Worm (Caenorhabditis elegans) whole organism, late embryonic: ENCODE measurements around the gene B0524.6.

Source experiments
- C08G9.2 ChIP-seq: sonication (generic microtip); optimal IDR thresholded peaks from 2 replicates; lab custom pipeline; 2016; ENCODE audit warnings: mild to moderate bottlenecking, missing genetic modification characterization, moderate library complexity, missing compliant biosample characterization
- K02D7.2 ChIP-seq: sonication (generic microtip); optimal IDR thresholded peaks from 2 replicates; lab custom pipeline; 2017; ENCODE audit warnings: mild to moderate bottlenecking, missing genetic modification characterization, missing compliant biosample characterization
- ahr-1 ChIP-seq: sonication (generic microtip); optimal IDR thresholded peaks from 2 replicates; lab custom pipeline; 2016; ENCODE audit warnings: missing genetic modification characterization, missing compliant biosample characterization
- ama-1 ChIP-seq: fragments of 150-350 bp; optimal IDR thresholded peaks from 2 replicates; lab custom pipeline; 2014
- ceh-14 ChIP-seq: sonication (generic microtip); optimal IDR thresholded peaks from 2 replicates; lab custom pipeline; 2016; ENCODE audit warnings: missing genotype, missing genetic modification characterization, missing compliant biosample characterization
- ceh-19 ChIP-seq: fragments of 200-800 bp; sonication (Bioruptor generic); optimal IDR thresholded peaks from 2 replicates; lab custom pipeline; 2018; ENCODE audit warnings: mild to moderate bottlenecking, missing genetic modification characterization, missing compliant biosample characterization
- ceh-2 ChIP-seq: sonication (generic microtip); optimal IDR thresholded peaks from 2 replicates; lab custom pipeline; 2016; ENCODE audit warnings: missing genotype, missing genetic modification characterization, missing compliant biosample characterization
- ceh-22 ChIP-seq: sonication (generic microtip); optimal IDR thresholded peaks from 2 replicates; lab custom pipeline; 2017; ENCODE audit warnings: missing biosample characterization, missing genetic modification characterization
- ceh-24 ChIP-seq: sonication (generic microtip); optimal IDR thresholded peaks from 2 replicates; lab custom pipeline; 2016; ENCODE audit warnings: mild to moderate bottlenecking, missing genetic modification characterization, missing compliant biosample characterization
- ceh-31 ChIP-seq: sonication (generic microtip); optimal IDR thresholded peaks from 2 replicates; lab custom pipeline; 2016; ENCODE audit warnings: missing genetic modification characterization, missing compliant biosample characterization
- ceh-48 ChIP-seq: sonication (generic microtip); optimal IDR thresholded peaks from 2 replicates; lab custom pipeline; 2016; ENCODE audit warnings: missing genetic modification characterization, inconsistent platforms, missing compliant biosample characterization
- dmd-4 ChIP-seq: sonication (generic microtip); optimal IDR thresholded peaks from 2 replicates; lab custom pipeline; 2016; ENCODE audit warnings: borderline replicate concordance, missing genetic modification characterization, missing compliant biosample characterization
- eyg-1 ChIP-seq: sonication (generic microtip); optimal IDR thresholded peaks from 2 replicates; lab custom pipeline; 2016; ENCODE audit warnings: missing genotype, missing genetic modification characterization, missing compliant biosample characterization
- fkh-6 ChIP-seq: sonication (generic microtip); optimal IDR thresholded peaks from 2 replicates; lab custom pipeline; 2016; ENCODE audit warnings: missing genetic modification characterization, missing compliant biosample characterization
- gmeb-2 ChIP-seq: sonication (generic microtip); optimal IDR thresholded peaks from 2 replicates; lab custom pipeline; 2016; ENCODE audit warnings: missing genetic modification characterization, inconsistent platforms, missing compliant biosample characterization
- hlh-15 ChIP-seq: sonication (generic microtip); optimal IDR thresholded peaks from 2 replicates; lab custom pipeline; 2016; ENCODE audit warnings: missing genetic modification characterization, missing compliant biosample characterization
- hlh-6 ChIP-seq: sonication (generic microtip); optimal IDR thresholded peaks from 2 replicates; lab custom pipeline; 2016; ENCODE audit warnings: missing genotype, missing genetic modification characterization, missing compliant biosample characterization
- mec-3 ChIP-seq: sonication (generic microtip); optimal IDR thresholded peaks from 2 replicates; lab custom pipeline; 2016; ENCODE audit warnings: borderline replicate concordance, missing genetic modification characterization, missing compliant biosample characterization
- nhr-11 ChIP-seq: fragments of 150-350 bp; optimal IDR thresholded peaks from 2 replicates; lab custom pipeline; 2014; ENCODE audit warnings: missing biosample characterization, missing genetic modification characterization
- nhr-232 ChIP-seq: sonication (generic microtip); optimal IDR thresholded peaks from 2 replicates; lab custom pipeline; 2016; ENCODE audit warnings: missing genetic modification characterization, missing compliant biosample characterization
- npax-4 ChIP-seq: sonication (generic microtip); optimal IDR thresholded peaks from 2 replicates; lab custom pipeline; 2016; ENCODE audit warnings: missing genetic modification characterization, missing compliant biosample characterization
- odd-2 ChIP-seq: sonication (generic microtip); optimal IDR thresholded peaks from 2 replicates; lab custom pipeline; 2017; ENCODE audit warnings: antibody characterized with exemption, mild to moderate bottlenecking, missing genetic modification characterization, missing compliant biosample characterization
- pax-1 ChIP-seq: fragments of 150-350 bp; optimal IDR thresholded peaks from 2 replicates; lab custom pipeline; 2014; ENCODE audit warnings: missing biosample characterization, missing genetic modification characterization
- pha-2 ChIP-seq: sonication (generic microtip); optimal IDR thresholded peaks from 2 replicates; lab custom pipeline; 2017; ENCODE audit warnings: mild to moderate bottlenecking, missing genetic modification characterization, missing compliant biosample characterization
- pqm-1 ChIP-seq: sonication (generic microtip); optimal IDR thresholded peaks from 2 replicates; lab custom pipeline; 2016; ENCODE audit warnings: missing genetic modification characterization, missing compliant biosample characterization
- pros-1 ChIP-seq: fragments of 150-350 bp; optimal IDR thresholded peaks from 2 replicates; lab custom pipeline; 2014; ENCODE audit warnings: missing biosample characterization, missing genetic modification reagents, missing genetic modification characterization
- rnt-1 ChIP-seq: sonication (generic microtip); optimal IDR thresholded peaks from 2 replicates; lab custom pipeline; 2016; ENCODE audit warnings: missing genetic modification characterization, missing compliant biosample characterization
- sox-2 ChIP-seq: fragments of 200-800 bp; sonication (Bioruptor generic); IDR thresholded peaks from 2 replicates; pipeline ENCODE4 v1.3.6; 2022; ENCODE audit warnings: missing genetic modification reagents, missing genetic modification characterization, missing compliant biosample characterization
- tbx-2 ChIP-seq: sonication (generic microtip); optimal IDR thresholded peaks from 2 replicates; lab custom pipeline; 2016; ENCODE audit warnings: missing genetic modification characterization, missing compliant biosample characterization
- tbx-7 ChIP-seq: sonication (generic microtip); optimal IDR thresholded peaks from 2 replicates; lab custom pipeline; 2016; ENCODE audit warnings: missing genotype, missing genetic modification characterization, missing compliant biosample characterization
- unc-3 ChIP-seq, 2 experiments: fragments of 200-800 bp in 1 of 2; sonication (Bioruptor generic) in 1 of 2; sonication (generic microtip) in 1 of 2; conservative IDR thresholded peaks in 1 of 2; optimal IDR thresholded peaks in 1 of 2; 2 replicates each; pipeline versions ENCODE4 v1.3.6 to Lab custom; 2016 to 2022; ENCODE audit warnings: missing compliant biosample characterization in 2 of 2, missing genetic modification characterization in 2 of 2, missing genetic modification reagents in 1 of 2
- unc-42 ChIP-seq: sonication (generic microtip); optimal IDR thresholded peaks from 2 replicates; lab custom pipeline; 2016; ENCODE audit warnings: missing genotype, missing genetic modification characterization, missing compliant biosample characterization
- zip-5 ChIP-seq: sonication (generic microtip); optimal IDR thresholded peaks from 2 replicates; lab custom pipeline; 2016; ENCODE audit warnings: missing genetic modification characterization, missing compliant biosample characterization

B0524.6 gene

DNA sequence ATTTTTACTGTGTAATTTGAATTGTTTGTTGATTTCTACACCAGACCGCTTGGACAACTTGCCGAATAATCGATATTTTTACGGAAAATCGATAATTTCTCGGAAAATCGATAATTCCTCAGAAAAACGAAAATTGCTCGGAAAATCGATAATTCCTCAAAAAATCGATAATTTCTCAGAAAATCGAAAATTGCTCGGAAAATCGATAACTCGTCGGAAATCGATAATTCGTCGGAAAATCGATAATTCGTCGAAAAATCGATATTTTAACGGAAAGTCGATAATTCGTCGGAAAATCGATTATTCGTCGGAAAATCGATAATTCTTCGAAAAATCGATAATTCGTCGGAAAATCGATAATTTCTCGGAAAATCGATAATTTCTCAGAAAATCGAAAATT, 13.3 kb downstream of the B0524.6 start:
- peak; percentile 80 for TF ChIP-seq ceh-48 (tag; lab: Kevin White, UChicago)

DNA sequence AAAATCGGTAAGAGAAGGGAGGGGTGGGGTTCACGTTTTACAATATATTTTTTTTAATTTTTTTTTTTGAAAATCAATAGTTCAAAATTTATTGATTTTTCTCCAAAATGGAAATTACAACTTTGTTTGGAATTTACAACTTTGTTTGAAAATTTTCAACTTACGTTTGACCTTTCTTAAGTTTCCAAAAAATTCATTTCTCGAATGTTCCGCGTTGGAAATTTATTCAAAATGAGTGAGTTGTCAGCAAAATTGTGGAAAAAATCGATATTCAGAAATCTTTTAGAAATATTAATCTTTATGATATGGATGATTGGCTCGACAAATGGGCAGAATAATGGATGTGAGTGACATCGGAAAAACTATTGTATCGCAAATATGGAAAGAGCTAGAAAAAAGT, 18.1 kb downstream of the B0524.6 start, which contains the start of gene B0524.3:
Gene B0524.3 (plus strand): TSS at position 301 of the 400 bp plus-strand sequence.
- no peak for TF ChIP-seq dmd-4 (tag; lab: Kevin White, UChicago)
- TF ChIP-seq ceh-31 = no peak
- no peak for TF ChIP-seq pax-1 (tag; lab: Kevin White, UChicago)
- TF ChIP-seq fkh-6 (tag; lab: Kevin White, UChicago) = no peak
- TF ChIP-seq hlh-15 (tag; lab: Kevin White, UChicago) = no peak
- no peak for TF ChIP-seq rnt-1 (tag; lab: Kevin White, UChicago)
- TF ChIP-seq mec-3 (tag; lab: Kevin White, UChicago) = no peak
- no peak for TF ChIP-seq ceh-14 (tag; lab: Kevin White, UChicago)
- TF ChIP-seq sox-2 (GFP tag; lab: Robert Waterston, UW) = no peak
- TF ChIP-seq nhr-232 (tag; lab: Kevin White, UChicago) = no peak
- TF ChIP-seq K02D7.2 (tag; lab: Kevin White, UChicago) = no peak
- no peak for TF ChIP-seq tbx-7 (tag; lab: Kevin White, UChicago)
- no peak for TF ChIP-seq zip-5 (tag; lab: Kevin White, UChicago)
- TF ChIP-seq pha-2 = no peak
- TF ChIP-seq unc-42 (tag; lab: Kevin White, UChicago) = no peak
- no peak for TF ChIP-seq pqm-1 (tag; lab: Kevin White, UChicago)
- no peak for TF ChIP-seq odd-2 (tag; lab: Kevin White, UChicago)
- no peak for TF ChIP-seq unc-3 (GFP tag; conservative IDR thresholded peaks at IDR 0.05; lab: Robert Waterston, UW)
- no peak for TF ChIP-seq unc-3 (tag; optimal IDR thresholded peaks at IDR 0.05; lab: Kevin White, UChicago)
- no peak for TF ChIP-seq eyg-1 (tag; lab: Kevin White, UChicago)

DNA sequence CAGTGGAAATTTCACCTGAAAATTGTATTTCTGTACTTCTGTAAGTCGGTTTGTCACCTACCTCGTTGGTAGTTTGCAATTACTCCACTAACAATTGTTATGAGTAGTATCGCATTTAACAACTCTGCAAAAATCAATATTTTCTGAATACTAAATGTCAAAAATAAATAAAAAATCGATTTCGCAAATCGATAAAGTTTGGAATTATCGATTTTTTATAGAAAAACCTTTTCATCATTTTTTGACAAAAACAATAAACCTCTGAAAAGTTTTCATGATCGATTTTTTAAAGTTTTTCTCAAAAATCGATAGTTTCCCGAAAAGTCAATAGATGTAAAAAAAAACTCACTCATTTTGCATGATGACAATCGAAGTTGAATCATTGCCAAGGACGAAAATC, 18.5 kb downstream of the B0524.6 start:
- TF ChIP-seq ceh-31 (no peak), pha-2 (no peak), npax-4 (tag; lab: Kevin White, UChicago) (no peak), ceh-24 (tag; lab: Kevin White, UChicago) (no peak), gmeb-2 (tag; lab: Kevin White, UChicago) (no peak)

DNA sequence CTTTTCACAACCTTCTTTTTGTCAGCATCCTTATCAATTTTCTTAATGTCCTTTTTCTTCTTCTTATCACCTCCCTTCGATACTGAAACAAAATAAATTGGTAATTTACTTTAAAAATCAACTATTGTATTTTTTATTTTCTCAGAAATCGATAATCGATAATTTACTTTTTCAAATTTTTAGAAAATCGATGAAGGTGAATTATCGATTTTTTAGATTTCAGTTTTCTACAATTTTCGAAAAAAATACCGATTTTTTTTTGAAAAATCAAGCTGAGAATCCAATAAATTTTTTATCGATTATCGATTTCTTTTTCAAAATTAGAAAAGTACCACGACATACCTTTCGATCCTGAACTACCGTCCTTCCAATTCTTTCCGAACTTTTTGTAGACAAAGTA, 22.8 kb downstream of the B0524.6 start:
- no peak for TF ChIP-seq pros-1
- TF ChIP-seq hlh-6 = no peak
- TF ChIP-seq ceh-2 (tag; lab: Kevin White, UChicago) = no peak
- TF ChIP-seq ahr-1 (tag; lab: Kevin White, UChicago) = no peak
- no peak for TF ChIP-seq dmd-4 (tag; lab: Kevin White, UChicago)
- no peak for TF ChIP-seq ama-1 (lab: Kevin White, UChicago)
- no peak for TF ChIP-seq pax-1 (tag; lab: Kevin White, UChicago)
- no peak for TF ChIP-seq nhr-232 (tag; lab: Kevin White, UChicago)
- no peak for TF ChIP-seq zip-5 (tag; lab: Kevin White, UChicago)
- TF ChIP-seq, all 69 proteins: peak for 0

DNA sequence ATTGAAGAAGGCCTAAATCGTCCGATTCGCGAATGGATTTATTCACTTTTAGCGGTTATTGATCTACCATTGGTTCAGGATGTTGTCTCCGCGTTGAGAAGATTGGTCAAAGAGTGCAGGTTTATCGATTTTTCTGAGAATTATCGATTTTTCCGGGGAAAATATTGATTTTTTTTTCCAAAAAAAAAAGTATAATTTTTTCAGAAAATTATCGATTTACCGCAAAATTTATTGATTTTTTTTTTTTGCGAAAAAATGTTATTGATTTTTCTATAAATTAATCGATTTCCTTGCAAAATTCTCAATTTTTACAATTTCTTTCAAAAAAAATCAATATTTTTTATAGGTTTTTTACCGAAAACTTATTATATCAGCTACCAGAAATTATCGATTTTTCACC, 25.2 kb downstream of the B0524.6 start:
- TF ChIP-seq ceh-48 (tag; lab: Kevin White, UChicago) (peak; percentile 61), ceh-19 (GFP tag; lab: Kevin White, UChicago) (no peak)

DNA sequence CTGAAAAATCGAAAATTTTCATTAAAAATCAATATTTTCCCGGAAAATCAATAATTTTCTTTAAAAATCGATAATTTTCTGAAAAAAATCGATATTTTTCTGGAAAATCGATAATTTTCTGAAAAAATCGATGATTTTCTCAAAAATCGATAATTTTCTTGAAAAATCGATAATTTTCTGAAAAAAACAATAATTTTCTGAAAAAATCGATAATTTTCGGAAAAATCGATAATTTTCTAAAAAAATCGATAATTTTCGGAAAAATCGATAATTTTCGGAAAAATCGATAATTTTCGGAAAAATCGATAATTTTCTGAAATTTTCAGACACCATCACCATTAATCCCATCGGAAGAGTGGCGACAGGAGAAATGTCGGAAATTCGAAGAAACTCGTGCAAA, 26.5 kb downstream of the B0524.6 start:
- peak; percentile 98 for TF ChIP-seq ceh-48 (tag; lab: Kevin White, UChicago)
- no peak for TF ChIP-seq C08G9.2 (tag; lab: Kevin White, UChicago)
- no peak for TF ChIP-seq nhr-11
- TF ChIP-seq ceh-22 (tag; lab: Kevin White, UChicago) = no peak
- TF ChIP-seq pax-1 (tag; lab: Kevin White, UChicago) = no peak
- TF ChIP-seq tbx-2 (tag; lab: Kevin White, UChicago) = no peak
